Worm (Caenorhabditis elegans) whole organism, L4 larva: ENCODE measurements around the gene F08G12.3.

ENCODE experiments used
- Y5F2A.4 ChIP-seq: fragments of 200-800 bp; sonication (Bioruptor generic); optimal IDR thresholded peaks from 2 replicates; lab custom pipeline; 2018; ENCODE audit warnings: mild to moderate bottlenecking, missing genetic modification characterization, missing compliant biosample characterization
- aly-2 ChIP-seq: sonication (generic microtip); optimal IDR thresholded peaks from 2 replicates; lab custom pipeline; 2018; ENCODE audit warnings: missing biosample characterization, missing genetic modification characterization
- ces-1 ChIP-seq: fragments of 150-350 bp; sonication (generic microtip); optimal IDR thresholded peaks from 4 replicates; lab custom pipeline; 2014; ENCODE audit warnings: missing biosample characterization, missing genetic modification reagents, missing genetic modification characterization
- duxl-1 ChIP-seq: sonication (generic microtip); optimal IDR thresholded peaks from 2 replicates; lab custom pipeline; 2016; ENCODE audit warnings: mild to moderate bottlenecking, missing genetic modification characterization, moderate library complexity, missing compliant biosample characterization; ENCODE audit not compliant: poor library complexity
- hmg-1.1 ChIP-seq: fragments of 200-800 bp; sonication (Bioruptor generic); IDR thresholded peaks from 2 replicates; pipeline ENCODE4 v1.3.6; 2022; ENCODE audit warnings: missing genetic modification reagents, missing genetic modification characterization, missing compliant biosample characterization
- nhr-25 ChIP-seq: sonication (generic microtip); optimal IDR thresholded peaks from 2 replicates; lab custom pipeline; 2017; ENCODE audit warnings: missing genetic modification characterization, mild to moderate bottlenecking, missing compliant biosample characterization, antibody characterized with exemption, moderate library complexity, borderline replicate concordance; ENCODE audit not compliant: insufficient read depth
- tag-97 ChIP-seq: fragments of 200-800 bp; sonication (Bioruptor generic); IDR thresholded peaks from 2 replicates; pipeline ENCODE4 v1.3.6; 2022; ENCODE audit warnings: missing genetic modification characterization, missing compliant biosample characterization
- zag-1 ChIP-seq: fragments of 150-350 bp; optimal IDR thresholded peaks from 2 replicates; lab custom pipeline; 2014; ENCODE audit warnings: missing biosample characterization, missing genetic modification characterization
- ztf-11 ChIP-seq: fragments of 150-350 bp; optimal IDR thresholded peaks from 2 replicates; lab custom pipeline; 2014; ENCODE audit warnings: missing biosample characterization, missing genetic modification characterization

ce11 chrX:11340478-11340877 lies 40.4 kb downstream of the F08G12.3 start:
- TF ChIP-seq nhr-25 (tag; lab: Kevin White, UChicago) = no peak
- TF ChIP-seq zag-1 (tag; lab: Kevin White, UChicago) = no peak
- TF ChIP-seq ztf-11 (tag; lab: Kevin White, UChicago) = no peak
- no peak for TF ChIP-seq duxl-1 (tag; lab: Kevin White, UChicago)
- TF ChIP-seq Y5F2A.4 (GFP tag; lab: Kevin White, UChicago) = no peak
- no peak for TF ChIP-seq hmg-1.1
- TF ChIP-seq tag-97 = no peak
- TF ChIP-seq aly-2 (tag; lab: Kevin White, UChicago) = no peak
- no peak for TF ChIP-seq ces-1
